Fruit fly (Drosophila melanogaster) S2 (cell line): ENCODE measurements around the gene spz3.

Source experiments
- CG8478 ChIP-seq: fragments of >200 bp; optimal IDR thresholded peaks from 2 replicates; lab custom pipeline; 2018
- CTCF ChIP-seq, 2 experiments: fragments of >200 bp; optimal IDR thresholded peaks; 2 replicates each; lab custom pipeline; 2018

dm6 chr2L:7926288-7927061, 47.1 kb upstream of the spz3 start:
- TF ChIP-seq CG8478 (lab: Kevin White, UChicago) = no peak
- TF ChIP-seq CTCF (optimal IDR thresholded peaks at IDR 0.05; lab: Kevin White, UChicago) = no peak
